Fruit fly (Drosophila melanogaster) Kc167 (cell line): ENCODE measurements around the gene naz.

Experiments used
- Sin3A ChIP-seq: fragments of >200 bp; optimal IDR thresholded peaks from 2 replicates; lab custom pipeline; 2018; ENCODE audit warnings: missing external identifiers
- h ChIP-seq: fragments of >200 bp; optimal IDR thresholded peaks from 3 replicates; lab custom pipeline; 2018; ENCODE audit warnings: missing external identifiers
- insv ChIP-seq: fragments of >200 bp; optimal IDR thresholded peaks from 3 replicates; lab custom pipeline; 2018; ENCODE audit warnings: missing external identifiers
- psq ChIP-seq: fragments of >200 bp; optimal IDR thresholded peaks from 2 replicates; lab custom pipeline; 2017; ENCODE audit warnings: missing external identifiers

DNA sequence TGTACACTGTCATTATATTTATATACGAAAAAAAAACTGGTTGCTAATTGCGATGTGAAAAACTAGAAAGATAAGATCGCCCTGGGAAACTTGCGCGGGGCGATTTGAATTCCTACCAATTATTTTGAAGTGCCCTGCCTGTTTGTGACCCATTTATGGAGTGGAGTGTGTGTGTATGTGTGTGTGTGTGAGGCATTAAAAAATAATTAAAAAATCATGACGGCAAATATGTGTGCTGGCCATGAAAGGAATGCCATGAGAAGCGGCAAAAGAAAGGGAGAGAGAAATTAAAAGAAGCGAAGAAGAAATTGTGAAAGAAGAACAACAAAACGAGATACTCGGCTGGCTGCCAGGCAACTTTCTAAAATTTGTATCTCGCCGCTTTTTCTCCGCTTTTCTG lies 18.8 kb downstream of the naz start:
- TF ChIP-seq h (lab: Kevin White, UChicago) (no peak), Sin3A (lab: Kevin White, UChicago) (no peak), psq (no peak), insv (no peak)
